Fruit fly (Drosophila melanogaster): ENCODE data around the gene Naprt.

Naprt gene

dm6 chr2L:4185269-4186024 lies 12.4 kb downstream of the Naprt start:
- TF ChIP-seq CG18262 (tag; optimal IDR thresholded peaks at IDR 0.05) (peak; percentile 44), pfk (GFP tag; optimal IDR thresholded peaks at IDR 0.05) (no peak), CG9609 (GFP tag; optimal IDR thresholded peaks at IDR 0.05) (no peak), CG16815 (GFP tag; optimal IDR thresholded peaks at IDR 0.05) (no peak), fd96Cb (tag; optimal IDR thresholded peaks at IDR 0.05) (peak; percentile 26), CG14965 (GFP tag; optimal IDR thresholded peaks at IDR 0.05; ENCODE audit: borderline replicate concordance) (no peak), Chrac-16 (GFP tag; optimal IDR thresholded peaks at IDR 0.05) (no peak), CG18599 (GFP tag; optimal IDR thresholded peaks at IDR 0.05) (peak; percentile 6), E2f1 (GFP tag; IDR thresholded peaks at IDR 0.05) (no peak), CoRest (tag; optimal IDR thresholded peaks at IDR 0.05) (peak; percentile 7), gem (tag; optimal IDR thresholded peaks at IDR 0.05) (peak; percentile 45), toy (GFP tag; IDR thresholded peaks at IDR 0.05) (no peak), az2 (GFP tag; optimal IDR thresholded peaks at IDR 0.05) (no peak), fd3F (GFP tag; optimal IDR thresholded peaks at IDR 0.05) (no peak), ato (GFP tag; IDR thresholded peaks at IDR 0.05; ENCODE audit: partially characterized antibody) (no peak), run (tag; optimal IDR thresholded peaks at IDR 0.05) (no peak), fu2 (GFP tag; optimal IDR thresholded peaks at IDR 0.05) (no peak), Blimp-1 (GFP tag; optimal IDR thresholded peaks at IDR 0.05) (peak; percentile 37), h (optimal IDR thresholded peaks at IDR 0.05) (no peak), CG15601 (tag; optimal IDR thresholded peaks at IDR 0.05) (no peak), CG4282 (GFP tag; optimal IDR thresholded peaks at IDR 0.05) (no peak), CG10979 (tag; optimal IDR thresholded peaks at IDR 0.05) (peak; percentile 48), D19A (tag; optimal IDR thresholded peaks at IDR 0.05) (peak; percentile 95), wor (GFP tag; IDR thresholded peaks at IDR 0.05) (no peak), hkb (optimal IDR thresholded peaks at IDR 0.05) (no peak), hkb (GFP tag; IDR thresholded peaks at IDR 0.05) (no peak), Med (GFP tag) (peak; percentile 82), slp2 (GFP tag; optimal IDR thresholded peaks at IDR 0.05) (no peak), CG13424 (tag; optimal IDR thresholded peaks at IDR 0.05) (peak; percentile 39), row (GFP tag; IDR thresholded peaks at IDR 0.05) (peak; percentile 73), CG18476 (GFP tag; optimal IDR thresholded peaks at IDR 0.05) (no peak), fru (optimal IDR thresholded peaks at IDR 0.05) (no peak), CG32767 (GFP tag; IDR thresholded peaks at IDR 0.05) (no peak), B-H1 (GFP tag; IDR thresholded peaks at IDR 0.05) (no peak), CG17359 (tag; optimal IDR thresholded peaks at IDR 0.05) (peak; percentile 38), zf30C (GFP tag; optimal IDR thresholded peaks at IDR 0.05) (no peak), CG8944 (GFP tag; optimal IDR thresholded peaks at IDR 0.05) (no peak), CG4617 (GFP tag; optimal IDR thresholded peaks at IDR 0.05; ENCODE audit: borderline replicate concordance) (no peak), unpg (GFP tag; optimal IDR thresholded peaks at IDR 0.05) (peak; percentile 9), CG11560 (tag; IDR thresholded peaks at IDR 0.05) (no peak), lola (GFP tag; optimal IDR thresholded peaks at IDR 0.05) (peak in 1 of 3 experiments; percentile 54), Ets65A (GFP tag) (peak; percentile 26), CG18011 (GFP tag; optimal IDR thresholded peaks at IDR 0.05) (no peak), sug (tag; optimal IDR thresholded peaks at IDR 0.05) (no peak), CG9817 (tag; optimal IDR thresholded peaks at IDR 0.05) (no peak), Hr51 (GFP tag; optimal IDR thresholded peaks at IDR 0.05) (no peak), amos (GFP tag; IDR thresholded peaks at IDR 0.05; ENCODE audit: partially characterized antibody) (no peak), crol (GFP tag; IDR thresholded peaks at IDR 0.05) (no peak), CG15269 (tag; optimal IDR thresholded peaks at IDR 0.05) (peak; percentile 3), zfh1 (GFP tag; IDR thresholded peaks at IDR 0.05) (0 out of 3 replicates have a peak, but pooled peaks have one; percentile 42)
